Worm (Caenorhabditis elegans) whole organism, young adult: ENCODE data around the gene C39B5.6.

Source experiments
- B0035.1 ChIP-seq: sonication (generic microtip); optimal IDR thresholded peaks from 2 replicates; lab custom pipeline; 2016; ENCODE audit warnings: missing genetic modification characterization, mild to moderate bottlenecking, missing compliant biosample characterization, missing genotype, missing genetic modification reagents
- B0261.1 ChIP-seq: sonication (generic microtip); optimal IDR thresholded peaks from 2 replicates; lab custom pipeline; 2016; ENCODE audit warnings: mild to moderate bottlenecking, missing genetic modification characterization, moderate library complexity, missing compliant biosample characterization
- C17E4.6 ChIP-seq: fragments of 200-800 bp; sonication (Bioruptor generic); IDR thresholded peaks from 2 replicates; pipeline ENCODE4 v1.3.6; 2022; ENCODE audit warnings: missing genetic modification reagents, missing genetic modification characterization, missing compliant biosample characterization
- F39B2.1 ChIP-seq: fragments of 200-800 bp; sonication (Bioruptor generic); IDR thresholded peaks from 2 replicates; pipeline ENCODE4 v1.3.6; 2022; ENCODE audit warnings: missing genetic modification reagents, missing genetic modification characterization, missing compliant biosample characterization
- F52B5.7 ChIP-seq: sonication (generic microtip); optimal IDR thresholded peaks from 2 replicates; lab custom pipeline; 2016; ENCODE audit warnings: mild to moderate bottlenecking, missing genetic modification characterization, missing compliant biosample characterization
- F55B11.4 ChIP-seq: sonication (generic microtip); optimal IDR thresholded peaks from 2 replicates; lab custom pipeline; 2016; ENCODE audit warnings: missing compliant biosample characterization, missing genetic modification characterization, borderline replicate concordance; ENCODE audit not compliant: insufficient read depth
- T26A5.8 ChIP-seq: sonication (generic microtip); optimal IDR thresholded peaks from 2 replicates; lab custom pipeline; 2016; ENCODE audit warnings: missing genetic modification characterization, missing compliant biosample characterization
- Y53F4B.3 ChIP-seq: fragments of 200-800 bp; sonication (Bioruptor generic); IDR thresholded peaks from 2 replicates; pipeline ENCODE4 v1.3.6; 2022; ENCODE audit warnings: missing genetic modification reagents, missing genetic modification characterization, missing compliant biosample characterization
- Y95B8A.8 ChIP-seq: fragments of 200-800 bp; sonication (Bioruptor generic); IDR thresholded peaks from 2 replicates; pipeline ENCODE4 v1.3.6; 2022; ENCODE audit warnings: missing genetic modification reagents, missing genetic modification characterization, missing compliant biosample characterization
- ama-1 ChIP-seq, 3 experiments: fragments of 150-350 bp in 1 of 3; sonication (generic microtip) in 2 of 3; optimal IDR thresholded peaks; 2 replicates each; lab custom pipeline; 2014 to 2018; ENCODE audit warnings: missing biosample characterization in 2 of 3, missing genetic modification characterization in 2 of 3, missing genetic modification reagents in 2 of 3
- aptf-3 ChIP-seq: fragments of 200-800 bp; sonication (Bioruptor generic); IDR thresholded peaks from 2 replicates; pipeline ENCODE4 v1.3.6; 2022; ENCODE audit warnings: missing genetic modification characterization, missing compliant biosample characterization
- bed-2 ChIP-seq: fragments of 200-800 bp; sonication (Bioruptor generic); IDR thresholded peaks from 2 replicates; pipeline ENCODE4 v1.3.6; 2022; ENCODE audit warnings: missing genetic modification reagents, missing genetic modification characterization, missing compliant biosample characterization
- cebp-1 ChIP-seq, 2 experiments: fragments of 200-800 bp in 1 of 2; sonication (Bioruptor generic) in 1 of 2; sonication (generic microtip) in 1 of 2; IDR thresholded peaks in 1 of 2; optimal IDR thresholded peaks in 1 of 2; 2 replicates each; pipeline versions ENCODE4 v1.3.6 to Lab custom; 2017 to 2022; ENCODE audit warnings: missing compliant biosample characterization in 2 of 2, missing genetic modification characterization in 2 of 2, mild to moderate bottlenecking in 1 of 2, missing genetic modification reagents in 1 of 2, moderate library complexity in 1 of 2
- cebp-2 ChIP-seq: fragments of 200-800 bp; sonication (Bioruptor generic); IDR thresholded peaks from 2 replicates; pipeline ENCODE4 v1.3.6; 2022; ENCODE audit warnings: missing genetic modification characterization, missing compliant biosample characterization
- ceh-40 ChIP-seq: fragments of 200-800 bp; sonication (Bioruptor generic); IDR thresholded peaks from 2 replicates; pipeline ENCODE4 v1.3.6; 2022; ENCODE audit warnings: missing genetic modification characterization, missing compliant biosample characterization
- ceh-58 ChIP-seq: fragments of 200-800 bp; sonication (Bioruptor generic); IDR thresholded peaks from 2 replicates; pipeline ENCODE4 v1.3.6; 2022; ENCODE audit warnings: missing genetic modification characterization, missing compliant biosample characterization
- egl-44 ChIP-seq: fragments of 200-800 bp; sonication (Bioruptor generic); IDR thresholded peaks from 2 replicates; pipeline ENCODE4 v1.3.6; 2022; ENCODE audit warnings: missing genetic modification reagents, missing genetic modification characterization, missing compliant biosample characterization
- hmg-20 ChIP-seq: fragments of 200-800 bp; sonication (Bioruptor generic); IDR thresholded peaks from 2 replicates; pipeline ENCODE4 v1.3.6; 2022; ENCODE audit warnings: missing genetic modification reagents, missing genetic modification characterization, missing compliant biosample characterization
- lin-35 ChIP-seq, 3 experiments: fragments of 150-350 bp in 2 of 3; sonication (generic microtip) in 1 of 3; optimal IDR thresholded peaks; 2 replicates each; lab custom pipeline; 2014 to 2018; ENCODE audit warnings: missing biosample characterization in 3 of 3, missing genetic modification characterization in 3 of 3, missing genetic modification reagents in 3 of 3
- lsl-1 ChIP-seq: fragments of 200-800 bp; sonication (Bioruptor generic); optimal IDR thresholded peaks from 2 replicates; lab custom pipeline; 2018; ENCODE audit warnings: mild to moderate bottlenecking, missing genetic modification characterization, moderate library complexity, missing compliant biosample characterization
- madf-10 ChIP-seq: sonication (generic microtip); optimal IDR thresholded peaks from 2 replicates; lab custom pipeline; 2016; ENCODE audit warnings: mild to moderate bottlenecking, missing genetic modification characterization, missing compliant biosample characterization
- madf-3 ChIP-seq: fragments of 200-800 bp; sonication (Bioruptor generic); IDR thresholded peaks from 2 replicates; pipeline ENCODE4 v1.3.6; 2022; ENCODE audit warnings: missing genetic modification reagents, missing genetic modification characterization, missing compliant biosample characterization
- mxl-1 ChIP-seq: sonication (generic microtip); optimal IDR thresholded peaks from 2 replicates; lab custom pipeline; 2016; ENCODE audit warnings: missing genetic modification characterization, missing compliant biosample characterization
- nhr-80 ChIP-seq: sonication (generic microtip); optimal IDR thresholded peaks from 2 replicates; lab custom pipeline; 2016; ENCODE audit warnings: missing genetic modification characterization, missing compliant biosample characterization
- pha-4 ChIP-seq: fragments of 150-350 bp; sonication (generic microtip); optimal IDR thresholded peaks from 2 replicates; lab custom pipeline; 2014; ENCODE audit warnings: missing biosample characterization, missing genetic modification reagents, missing genetic modification characterization
- rcor-1 ChIP-seq: fragments of 200-800 bp; sonication (Bioruptor generic); IDR thresholded peaks from 2 replicates; pipeline ENCODE4 v1.3.6; 2022; ENCODE audit warnings: missing genetic modification reagents, missing genetic modification characterization, missing compliant biosample characterization
- rec-8 ChIP-seq, 2 experiments: sonication (generic microtip); optimal IDR thresholded peaks; 2 replicates each; lab custom pipeline; 2016; ENCODE audit warnings: mild to moderate bottlenecking in 2 of 2, missing genetic modification characterization in 2 of 2, missing genetic modification reagents in 2 of 2, missing genotype in 2 of 2, missing biosample characterization in 1 of 2, missing compliant biosample characterization in 1 of 2, moderate library complexity in 1 of 2
- tlf-1 ChIP-seq: fragments of 200-800 bp; sonication (Bioruptor generic); optimal IDR thresholded peaks from 2 replicates; lab custom pipeline; 2018; ENCODE audit warnings: mild to moderate bottlenecking, missing genetic modification characterization, missing compliant biosample characterization
- xnd-1 ChIP-seq: sonication (generic microtip); optimal IDR thresholded peaks from 2 replicates; lab custom pipeline; 2016; ENCODE audit warnings: missing genotype, missing genetic modification reagents, missing genetic modification characterization, missing compliant biosample characterization
- zfh-2 ChIP-seq: fragments of 200-800 bp; sonication (Bioruptor generic); conservative IDR thresholded peaks from 2 replicates; pipeline ENCODE4 v1.3.6; 2022; ENCODE audit warnings: missing genetic modification reagents, missing genetic modification characterization, missing compliant biosample characterization
- ztf-18 ChIP-seq: sonication (generic microtip); optimal IDR thresholded peaks from 2 replicates; lab custom pipeline; 2016; ENCODE audit warnings: missing genotype, mild to moderate bottlenecking, missing genetic modification characterization, missing compliant biosample characterization
- ztf-25 ChIP-seq: fragments of 200-800 bp; sonication (Bioruptor generic); IDR thresholded peaks from 2 replicates; pipeline ENCODE4 v1.3.6; 2022; ENCODE audit warnings: missing genetic modification reagents, missing genetic modification characterization, missing compliant biosample characterization
- ztf-6 ChIP-seq: fragments of 200-800 bp; sonication (Bioruptor generic); IDR thresholded peaks from 2 replicates; pipeline ENCODE4 v1.3.6; 2022; ENCODE audit warnings: missing genetic modification reagents, missing genetic modification characterization, missing compliant biosample characterization

Gene C39B5.6

ce11 chrIII:2171892-2172591, 25.8 kb upstream of the C39B5.6 start (continued):
- peak; percentile 45 for TF ChIP-seq lsl-1
- no peak for TF ChIP-seq ztf-25 (GFP tag; lab: Robert Waterston, UW)
- TF ChIP-seq cebp-1 (GFP tag; IDR thresholded peaks at IDR 0.05; lab: Robert Waterston, UW) = no peak
- TF ChIP-seq cebp-1 (tag; optimal IDR thresholded peaks at IDR 0.05; lab: Kevin White, UChicago) = peak; percentile 85
- TF ChIP-seq madf-10 (tag; lab: Kevin White, UChicago) = peak; percentile 52
- TF ChIP-seq pha-4 (tag; lab: Kevin White, UChicago) = no peak
- no peak for TF ChIP-seq T26A5.8
- 0 out of 2 replicates have a peak, but pooled peaks have one; percentile 31 for TF ChIP-seq Y95B8A.8 (GFP tag; lab: Robert Waterston, UW)
- TF ChIP-seq ztf-6 (GFP tag; lab: Robert Waterston, UW) = no peak
- peak; percentile 59; the same call in 1 of the 2 replicates for TF ChIP-seq egl-44 (GFP tag; lab: Robert Waterston, UW)
- TF ChIP-seq, all 124 proteins: peak for 54

- TF ChIP-seq xnd-1 (tag; lab: Kevin White, UChicago) (no peak), F39B2.1 (GFP tag; lab: Robert Waterston, UW) (no peak), F52B5.7 (tag; lab: Kevin White, UChicago) (no peak), Y53F4B.3 (GFP tag; lab: Robert Waterston, UW) (no peak), mxl-1 (tag; lab: Kevin White, UChicago) (no peak), ztf-25 (GFP tag; lab: Robert Waterston, UW) (no peak), aptf-3 (GFP tag; lab: Robert Waterston, UW) (no peak), rcor-1 (GFP tag; lab: Robert Waterston, UW) (no peak)
These were observed 7.3 kb downstream of the C39B5.6 start for ce11 chrIII:2205155-2205554.

- TF ChIP-seq lin-35 (GFP tag; optimal IDR thresholded peaks at IDR 0.05; lab: Kevin White, UChicago) (no peak), ceh-58 (no peak)
- TF ChIP-seq, all 124 proteins: peak for 0
These were observed 10.1 kb downstream of the C39B5.6 start, which contains the start of gene C39B5.5 for ce11 chrIII:2207864-2208263. C39B5.5 (plus strand) TSS chrIII:2208164.

- TF ChIP-seq B0261.1 = no peak
- peak; percentile 29 for TF ChIP-seq lsl-1
These were observed 12.8 kb downstream of the C39B5.6 start for ce11 chrIII:2210601-2211000.

- no peak for TF ChIP-seq rec-8 (tag; optimal IDR thresholded peaks at IDR 0.05; lab: Kevin White, UChicago)
- no peak for TF ChIP-seq madf-3 (GFP tag; lab: Robert Waterston, UW)
- TF ChIP-seq cebp-2 (GFP tag; lab: Robert Waterston, UW) = no peak
- TF ChIP-seq nhr-80 (tag; lab: Kevin White, UChicago) = no peak
- no peak for TF ChIP-seq cebp-1 (GFP tag; IDR thresholded peaks at IDR 0.05; lab: Robert Waterston, UW)
- no peak for TF ChIP-seq cebp-1 (tag; optimal IDR thresholded peaks at IDR 0.05; lab: Kevin White, UChicago)
- no peak for TF ChIP-seq C17E4.6 (GFP tag; lab: Robert Waterston, UW)
- no peak for TF ChIP-seq Y95B8A.8 (GFP tag; lab: Robert Waterston, UW)
These were observed 13.3 kb downstream of the C39B5.6 start, which contains the start of gene C39B5.14 for ce11 chrIII:2211120-2211519. C39B5.14 (plus strand) TSS chrIII:2211420.

- TF ChIP-seq ceh-40 (GFP tag; lab: Robert Waterston, UW) = no peak
- peak; percentile 24 for TF ChIP-seq nhr-80 (tag; lab: Kevin White, UChicago)
These were observed 14.5 kb downstream of the C39B5.6 start for ce11 chrIII:2212343-2212742.

ce11 chrIII:2219408-2219807, 21.6 kb downstream of the C39B5.6 start, which contains the start of gene fbxa-12:
fbxa-12 (plus strand) TSS chrIII:2219708.
- TF ChIP-seq zfh-2 (GFP tag; lab: Robert Waterston, UW) = no peak
- no peak for TF ChIP-seq C17E4.6 (GFP tag; lab: Robert Waterston, UW)
- TF ChIP-seq ama-1 (optimal IDR thresholded peaks at IDR 0.05; lab: Kevin White, UChicago) = no peak
- TF ChIP-seq ama-1 (GFP tag; optimal IDR thresholded peaks at IDR 0.05; lab: Kevin White, UChicago) = no peak
- no peak for TF ChIP-seq B0035.1
- TF ChIP-seq tlf-1 (GFP tag; lab: Kevin White, UChicago) = no peak
- TF ChIP-seq bed-2 (GFP tag; lab: Robert Waterston, UW) = no peak
- no peak for TF ChIP-seq ztf-18 (tag; lab: Kevin White, UChicago)
- no peak for TF ChIP-seq F55B11.4
- no peak for TF ChIP-seq hmg-20 (GFP tag; lab: Robert Waterston, UW)
- TF ChIP-seq, all 124 proteins: peak for 0
